Fruit fly (Drosophila melanogaster) whole organism, embryonic: ENCODE data around the gene pav.

Experiments
- ATbp ChIP-seq: fragments of 200-800 bp; sonication (Bioruptor generic); optimal IDR thresholded peaks from 2 replicates; lab custom pipeline; 2017; ENCODE audit warnings: missing biosample characterization, mild to moderate bottlenecking, missing genetic modification characterization, missing genetic modification reagents
- Atf3 ChIP-seq: fragments of 200-800 bp; sonication (Bioruptor generic); optimal IDR thresholded peaks from 3 replicates; lab custom pipeline; 2016; ENCODE audit warnings: missing biosample characterization, missing genetic modification characterization
- CG10321 ChIP-seq: fragments of 200-800 bp; sonication (Bioruptor generic); IDR thresholded peaks from 2 replicates; pipeline ENCODE4 v1.3.6; 2022; ENCODE audit warnings: missing biosample characterization, missing genetic modification characterization
- CG10431 ChIP-seq: fragments of 200-800 bp; sonication (Bioruptor generic); optimal IDR thresholded peaks from 3 replicates; lab custom pipeline; 2018; ENCODE audit warnings: missing biosample characterization, mild to moderate bottlenecking, missing genetic modification characterization
- CG10462 ChIP-seq: fragments of 200-800 bp; sonication (Bioruptor generic); optimal IDR thresholded peaks from 2 replicates; lab custom pipeline; 2016; ENCODE audit warnings: missing biosample characterization, missing genetic modification characterization
- CG11398 ChIP-seq: fragments of 200-800 bp; sonication (Bioruptor generic); optimal IDR thresholded peaks from 2 replicates; lab custom pipeline; 2016; ENCODE audit warnings: missing biosample characterization, missing genetic modification characterization
- CG13296 ChIP-seq: fragments of 200-800 bp; sonication (Bioruptor generic); optimal IDR thresholded peaks from 3 replicates; lab custom pipeline; 2018; ENCODE audit warnings: missing biosample characterization, mild to moderate bottlenecking, missing genetic modification characterization
- CG14965 ChIP-seq: fragments of 200-800 bp; sonication (Bioruptor generic); optimal IDR thresholded peaks from 2 replicates; lab custom pipeline; 2016; ENCODE audit warnings: missing biosample characterization, missing genetic modification characterization, borderline replicate concordance
- CG15269 ChIP-seq: fragments of 200-800 bp; sonication (Bioruptor generic); optimal IDR thresholded peaks from 2 replicates; lab custom pipeline; 2018; ENCODE audit warnings: missing biosample characterization, mild to moderate bottlenecking, missing genetic modification characterization, moderate library complexity
- CG1602 ChIP-seq: fragments of 200-800 bp; sonication (Bioruptor generic); optimal IDR thresholded peaks from 3 replicates; lab custom pipeline; 2016; ENCODE audit warnings: missing biosample characterization, missing genetic modification characterization
- CG1647 ChIP-seq: fragments of 200-800 bp; sonication (Bioruptor generic); optimal IDR thresholded peaks from 3 replicates; lab custom pipeline; 2016; ENCODE audit warnings: missing biosample characterization, missing genetic modification characterization
- CG17359 ChIP-seq: fragments of 200-800 bp; sonication (Bioruptor generic); optimal IDR thresholded peaks from 3 replicates; lab custom pipeline; 2018; ENCODE audit warnings: missing biosample characterization, mild to moderate bottlenecking, missing genetic modification characterization, moderate library complexity
- CG1832 ChIP-seq: fragments of 200-800 bp; sonication (Bioruptor generic); optimal IDR thresholded peaks from 2 replicates; lab custom pipeline; 2017; ENCODE audit warnings: missing biosample characterization, mild to moderate bottlenecking, missing genetic modification characterization, inconsistent platforms
- CG2116 ChIP-seq: fragments of 200-800 bp; sonication (Bioruptor generic); optimal IDR thresholded peaks from 3 replicates; lab custom pipeline; 2018; ENCODE audit warnings: missing biosample characterization, mild to moderate bottlenecking, missing genetic modification characterization
- CG2199 ChIP-seq: fragments of 200-800 bp; sonication (Bioruptor generic); IDR thresholded peaks from 3 replicates; pipeline ENCODE4 v1.3.6; 2022; ENCODE audit warnings: missing biosample characterization, missing genetic modification characterization
- CG31365 ChIP-seq: fragments of 200-800 bp; sonication (Bioruptor generic); optimal IDR thresholded peaks from 2 replicates; lab custom pipeline; 2018; ENCODE audit warnings: missing biosample characterization, mild to moderate bottlenecking, missing genetic modification characterization
- CG34422 ChIP-seq: fragments of 200-800 bp; sonication (Bioruptor generic); IDR thresholded peaks from 3 replicates; pipeline ENCODE4 v1.3.6; 2022; ENCODE audit warnings: missing biosample characterization, missing genetic modification characterization
- CG5245 ChIP-seq: fragments of 200-800 bp; sonication (Bioruptor generic); optimal IDR thresholded peaks from 3 replicates; lab custom pipeline; 2016; ENCODE audit warnings: missing biosample characterization, missing genetic modification characterization
- CG7556 ChIP-seq: fragments of 200-800 bp; sonication (Bioruptor generic); optimal IDR thresholded peaks from 2 replicates; lab custom pipeline; 2017; ENCODE audit warnings: missing biosample characterization, mild to moderate bottlenecking, missing genetic modification characterization
- CG9876 ChIP-seq: fragments of 200-800 bp; sonication (Bioruptor generic); optimal IDR thresholded peaks from 2 replicates; lab custom pipeline; 2016; ENCODE audit warnings: missing biosample characterization, missing genetic modification characterization
- Dip2 ChIP-seq: fragments of 200-800 bp; sonication (Bioruptor generic); IDR thresholded peaks from 2 replicates; pipeline ENCODE4 v1.3.6; 2022; ENCODE audit warnings: missing biosample characterization, missing genetic modification characterization
- Hr78 ChIP-seq, 2 experiments: fragments of 200-800 bp in 1 of 2; fragments of >200 bp in 1 of 2; sonication (Bioruptor generic) in 1 of 2; optimal IDR thresholded peaks; 2 replicates each; lab custom pipeline; 2017 to 2019; ENCODE audit warnings: missing biosample characterization in 2 of 2, missing genetic modification characterization in 2 of 2, mild to moderate bottlenecking in 1 of 2, moderate library complexity in 1 of 2
- Lpt ChIP-seq: fragments of >200 bp; optimal IDR thresholded peaks from 2 replicates; lab custom pipeline; 2018; ENCODE audit warnings: missing biosample characterization, missing genetic modification characterization
- MESR4 ChIP-seq: fragments of 200-800 bp; sonication (Bioruptor generic); optimal IDR thresholded peaks from 2 replicates; lab custom pipeline; 2018; ENCODE audit warnings: missing biosample characterization, mild to moderate bottlenecking, missing genetic modification characterization, moderate library complexity
- Optix ChIP-seq: fragments of 200-800 bp; sonication (Bioruptor generic); IDR thresholded peaks from 3 replicates; pipeline ENCODE4 v1.3.6; 2022; ENCODE audit warnings: missing biosample characterization, missing genetic modification characterization
- Sry-δ ChIP-seq: fragments of 200-800 bp; sonication (Bioruptor generic); optimal IDR thresholded peaks from 2 replicates; lab custom pipeline; 2016; ENCODE audit warnings: missing biosample characterization, missing genetic modification characterization
- ato ChIP-seq: fragments of 200-800 bp; sonication (Bioruptor generic); IDR thresholded peaks from 2 replicates; pipeline ENCODE4 v1.3.6; 2022; ENCODE audit warnings: missing biosample characterization, missing genetic modification characterization; ENCODE audit not compliant: partially characterized antibody
- cad ChIP-seq: fragments of >200 bp; optimal IDR thresholded peaks from 2 replicates; lab custom pipeline; 2017; ENCODE audit warnings: missing biosample characterization, missing genetic modification characterization
- caup ChIP-seq: fragments of 200-800 bp; sonication (Bioruptor generic); optimal IDR thresholded peaks from 3 replicates; lab custom pipeline; 2017; ENCODE audit warnings: missing biosample characterization, mild to moderate bottlenecking, missing genetic modification characterization, moderate library complexity; ENCODE audit not compliant: severe bottlenecking
- dimm ChIP-seq: fragments of 200-800 bp; sonication (Bioruptor generic); IDR thresholded peaks from 2 replicates; pipeline ENCODE4 v1.3.6; 2022; ENCODE audit warnings: missing biosample characterization, missing genetic modification characterization
- emc ChIP-seq: fragments of 200-800 bp; sonication (Bioruptor generic); optimal IDR thresholded peaks from 2 replicates; lab custom pipeline; 2016; ENCODE audit warnings: missing biosample characterization, missing genetic modification characterization
- esg ChIP-seq: fragments of 200-800 bp; sonication (Bioruptor generic); conservative IDR thresholded peaks from 2 replicates; pipeline ENCODE4 v1.3.6; 2022; ENCODE audit warnings: missing biosample characterization, missing genetic modification characterization
- exex ChIP-seq: fragments of 200-800 bp; sonication (Bioruptor generic); optimal IDR thresholded peaks from 4 replicates; lab custom pipeline; 2018; ENCODE audit warnings: missing biosample characterization, mild to moderate bottlenecking, missing genetic modification characterization, moderate library complexity
- fd3F ChIP-seq: fragments of 200-800 bp; sonication (Bioruptor generic); optimal IDR thresholded peaks from 2 replicates; lab custom pipeline; 2018; ENCODE audit warnings: missing biosample characterization, mild to moderate bottlenecking, missing genetic modification characterization, moderate library complexity
- fd64A ChIP-seq: fragments of 200-800 bp; sonication (Bioruptor generic); optimal IDR thresholded peaks from 3 replicates; lab custom pipeline; 2018; ENCODE audit warnings: missing biosample characterization, mild to moderate bottlenecking, missing genetic modification characterization
- fu2 ChIP-seq: fragments of 200-800 bp; sonication (Bioruptor generic); optimal IDR thresholded peaks from 2 replicates; lab custom pipeline; 2016; ENCODE audit warnings: missing biosample characterization, missing genetic modification characterization
- grn ChIP-seq: fragments of 200-800 bp; sonication (Bioruptor generic); optimal IDR thresholded peaks from 3 replicates; lab custom pipeline; 2017; ENCODE audit warnings: missing biosample characterization, missing genetic modification characterization
- jumu ChIP-seq: fragments of 200-800 bp; sonication (Bioruptor generic); optimal IDR thresholded peaks from 3 replicates; lab custom pipeline; 2016; ENCODE audit warnings: missing biosample characterization, missing genetic modification characterization
- kay ChIP-seq: fragments of 200-800 bp; sonication (Bioruptor generic); optimal IDR thresholded peaks from 2 replicates; lab custom pipeline; 2016; ENCODE audit warnings: missing biosample characterization, missing genetic modification characterization
- nau ChIP-seq: fragments of 200-800 bp; sonication (Bioruptor generic); optimal IDR thresholded peaks from 3 replicates; lab custom pipeline; 2017; ENCODE audit warnings: missing biosample characterization, mild to moderate bottlenecking, missing genetic modification characterization, missing genetic modification reagents
- pb ChIP-seq: fragments of 200-800 bp; sonication (Bioruptor generic); optimal IDR thresholded peaks from 3 replicates; lab custom pipeline; 2016; ENCODE audit warnings: missing biosample characterization, missing genetic modification characterization
- pfk ChIP-seq: fragments of 200-800 bp; sonication (Bioruptor generic); optimal IDR thresholded peaks from 2 replicates; lab custom pipeline; 2018; ENCODE audit warnings: missing biosample characterization, mild to moderate bottlenecking, missing genetic modification characterization, moderate library complexity
- repo ChIP-seq: fragments of 200-800 bp; sonication (Bioruptor generic); optimal IDR thresholded peaks from 2 replicates; lab custom pipeline; 2016; ENCODE audit warnings: missing biosample characterization, missing genetic modification characterization
- sens-2 ChIP-seq: fragments of 200-800 bp; sonication (Bioruptor generic); IDR thresholded peaks from 2 replicates; pipeline ENCODE4 v1.3.6; 2022; ENCODE audit warnings: missing biosample characterization, missing genetic modification characterization
- seq ChIP-seq: fragments of 200-800 bp; sonication (Bioruptor generic); IDR thresholded peaks from 2 replicates; pipeline ENCODE4 v1.3.6; 2022; ENCODE audit warnings: missing biosample characterization, missing genetic modification characterization
- shn ChIP-seq: fragments of 200-800 bp; sonication (Bioruptor generic); optimal IDR thresholded peaks from 3 replicates; lab custom pipeline; 2016; ENCODE audit warnings: missing biosample characterization, missing genetic modification characterization
- sr ChIP-seq: fragments of 200-800 bp; sonication (Bioruptor generic); IDR thresholded peaks from 3 replicates; pipeline ENCODE4 v1.3.6; 2022; ENCODE audit warnings: missing biosample characterization, missing genetic modification characterization
- stc ChIP-seq: fragments of 200-800 bp; sonication (Bioruptor generic); IDR thresholded peaks from 2 replicates; pipeline ENCODE4 v1.3.6; 2022; ENCODE audit warnings: missing biosample characterization, missing genetic modification characterization
- ttk ChIP-seq: fragments of 200-800 bp; sonication (Bioruptor generic); IDR thresholded peaks from 2 replicates; pipeline ENCODE4 v2.1.2; 2022; ENCODE audit warnings: missing biosample characterization, missing genetic modification characterization
- vvl ChIP-seq: fragments of 200-800 bp; sonication (Bioruptor generic); IDR thresholded peaks from 2 replicates; pipeline ENCODE4 v1.3.6; 2022; ENCODE audit warnings: missing biosample characterization, missing genetic modification characterization

Gene pav

DNA sequence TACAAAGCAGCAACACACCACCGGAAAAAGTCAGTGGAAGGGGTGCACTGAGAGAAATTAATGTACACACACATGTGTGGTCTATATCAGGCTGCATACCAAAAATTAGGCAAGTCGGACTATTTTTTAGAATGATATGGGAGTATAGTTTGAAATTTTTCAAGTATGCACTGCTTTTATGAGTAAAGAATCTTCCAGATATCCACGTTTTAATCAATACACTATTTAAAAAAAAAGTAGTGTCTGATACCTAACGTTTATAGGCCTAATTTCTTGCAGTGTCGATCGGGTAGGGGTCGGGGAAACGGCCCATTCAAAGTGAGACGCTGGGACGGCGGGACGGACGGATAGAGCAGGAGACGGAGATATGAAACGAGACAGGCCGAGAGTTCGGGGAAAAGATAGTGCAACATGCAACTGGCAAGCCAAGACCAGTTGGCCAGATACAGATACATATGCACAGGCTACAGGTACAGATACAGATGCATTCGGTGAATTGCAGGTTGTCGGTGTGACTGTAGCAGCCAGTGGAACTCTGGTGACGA is 12.1 kb upstream of the pav start (continued):
- TF ChIP-seq ato (GFP tag; lab: Robert Waterston, UW): no peak
- peak; percentile 93 for TF ChIP-seq repo
- peak; percentile 89 for TF ChIP-seq CG10431 (GFP tag; lab: Kevin White, UChicago)
- peak; percentile 88 for TF ChIP-seq Optix (GFP tag; lab: Robert Waterston, UW)
- peak; percentile 62 for TF ChIP-seq emc (GFP tag; lab: Kevin White, UChicago)
- no peak for TF ChIP-seq cad (GFP tag; lab: Kevin White, UChicago)
- peak; percentile 92 for TF ChIP-seq pb
- TF ChIP-seq CG1602 (GFP tag; lab: Kevin White, UChicago): peak; percentile 93
- TF ChIP-seq CG14965 (GFP tag; lab: Kevin White, UChicago): peak; percentile 68
- TF ChIP-seq CG11398 (GFP tag; lab: Kevin White, UChicago): peak; percentile 91
- TF ChIP-seq CG9876 (GFP tag; lab: Kevin White, UChicago): peak; percentile 77
- peak; percentile 36; the same call in 1 of the 2 replicates for TF ChIP-seq CG10321 (GFP tag; lab: Robert Waterston, UW)
- TF ChIP-seq CG15269 (tag; lab: Kevin White, UChicago): peak; percentile 86
- peak; percentile 66 for TF ChIP-seq caup
- TF ChIP-seq esg (GFP tag; lab: Robert Waterston, UW): peak; percentile 89
- TF ChIP-seq CG1647 (GFP tag; lab: Kevin White, UChicago): peak; percentile 80
- TF ChIP-seq CG17359 (tag; lab: Kevin White, UChicago): peak; percentile 94
- peak; percentile 84 for TF ChIP-seq nau (GFP tag; lab: Kevin White, UChicago)
- peak; percentile 76 for TF ChIP-seq CG13296 (GFP tag; lab: Kevin White, UChicago)
- peak; percentile 88 for TF ChIP-seq ttk (GFP tag; lab: Robert Waterston, UW)
- peak; percentile 87 for TF ChIP-seq sens-2
- TF ChIP-seq dimm (GFP tag; lab: Robert Waterston, UW): peak; percentile 71
- TF ChIP-seq CG2116 (GFP tag; lab: Kevin White, UChicago): peak; percentile 73
- TF ChIP-seq CG1832 (GFP tag; lab: Kevin White, UChicago): no peak
- peak; percentile 92 for TF ChIP-seq CG10462
- TF ChIP-seq kay: peak; percentile 83
- TF ChIP-seq exex (tag; lab: Kevin White, UChicago): peak; percentile 36
- peak; percentile 68 for TF ChIP-seq fu2 (GFP tag; lab: Kevin White, UChicago)
- peak; percentile 54 for TF ChIP-seq fd3F (GFP tag; lab: Kevin White, UChicago)
- 0 out of 3 replicates have a peak, but pooled peaks have one; percentile 29 for TF ChIP-seq sr (GFP tag; lab: Robert Waterston, UW)
- peak; percentile 54 for TF ChIP-seq pfk (GFP tag; lab: Kevin White, UChicago)
- TF ChIP-seq jumu: peak; percentile 94
- peak; percentile 57 for TF ChIP-seq Sry-δ (GFP tag; lab: Kevin White, UChicago)
- peak; percentile 90 for TF ChIP-seq stc (GFP tag; lab: Robert Waterston, UW)
- peak; percentile 74 for TF ChIP-seq CG31365 (tag; lab: Kevin White, UChicago)
- peak; percentile 94 for TF ChIP-seq Atf3 (GFP tag; lab: Kevin White, UChicago)
- peak; percentile 94 for TF ChIP-seq CG7556 (GFP tag; lab: Kevin White, UChicago)
- peak; percentile 93 for TF ChIP-seq CG5245 (GFP tag; lab: Kevin White, UChicago)
- no peak for TF ChIP-seq Dip2 (GFP tag; lab: Robert Waterston, UW)
- peak; percentile 77 for TF ChIP-seq seq
- no peak for TF ChIP-seq Lpt (GFP tag; lab: Kevin White, UChicago)
- peak in 1 of 2 experiments; percentile 88 for TF ChIP-seq Hr78 (GFP tag; optimal IDR thresholded peaks at IDR 0.05; lab: Kevin White, UChicago)
- peak; percentile 76; the same call in 2 of the 3 replicates for TF ChIP-seq CG2199 (GFP tag; lab: Robert Waterston, UW)
- peak; percentile 84 for TF ChIP-seq fd64A (GFP tag; lab: Kevin White, UChicago)
- peak; percentile 93 for TF ChIP-seq ATbp (GFP tag; lab: Kevin White, UChicago)
- TF ChIP-seq shn: peak; percentile 95
- TF ChIP-seq vvl (GFP tag; lab: Robert Waterston, UW): peak; percentile 93
- peak; percentile 49 for TF ChIP-seq grn (GFP tag; lab: Kevin White, UChicago)
- peak; percentile 46 for TF ChIP-seq MESR4 (GFP tag; lab: Kevin White, UChicago)
- TF ChIP-seq CG34422 (GFP tag; lab: Robert Waterston, UW): peak; percentile 81; the same call in 2 of the 3 replicates
